Fruit fly (Drosophila melanogaster) whole organism, embryonic: ENCODE measurements around the gene Dpy-30L1.

Experiments
- B-H1 ChIP-seq: fragments of 200-800 bp; sonication (Bioruptor generic); IDR thresholded peaks from 3 replicates; pipeline ENCODE4 v1.3.6; 2022; ENCODE audit warnings: missing biosample characterization, missing genetic modification characterization
- Bgb ChIP-seq: fragments of 200-800 bp; sonication (Bioruptor generic); IDR thresholded peaks from 2 replicates; pipeline ENCODE4 v1.3.6; 2022; ENCODE audit warnings: missing biosample characterization, missing genetic modification characterization; ENCODE audit not compliant: partially characterized antibody
- CG11504 ChIP-seq: fragments of 200-800 bp; sonication (Bioruptor generic); optimal IDR thresholded peaks from 3 replicates; lab custom pipeline; 2019; ENCODE audit warnings: missing biosample characterization, mild to moderate bottlenecking, missing genetic modification characterization, moderate library complexity
- CG12391 ChIP-seq: fragments of 200-800 bp; sonication (Bioruptor generic); optimal IDR thresholded peaks from 3 replicates; lab custom pipeline; 2018; ENCODE audit warnings: missing biosample characterization, mild to moderate bottlenecking, missing genetic modification characterization, moderate library complexity
- CG15269 ChIP-seq: fragments of 200-800 bp; sonication (Bioruptor generic); optimal IDR thresholded peaks from 2 replicates; lab custom pipeline; 2018; ENCODE audit warnings: missing biosample characterization, mild to moderate bottlenecking, missing genetic modification characterization, moderate library complexity
- CG17802 ChIP-seq: fragments of 200-800 bp; sonication (Bioruptor generic); optimal IDR thresholded peaks from 2 replicates; lab custom pipeline; 2018; ENCODE audit warnings: missing biosample characterization, mild to moderate bottlenecking, missing genetic modification characterization, moderate library complexity
- CG2678 ChIP-seq: fragments of 200-800 bp; sonication (Bioruptor generic); optimal IDR thresholded peaks from 3 replicates; lab custom pipeline; 2019; ENCODE audit warnings: missing biosample characterization, mild to moderate bottlenecking, missing genetic modification characterization, moderate library complexity
- CG31365 ChIP-seq: fragments of 200-800 bp; sonication (Bioruptor generic); optimal IDR thresholded peaks from 2 replicates; lab custom pipeline; 2018; ENCODE audit warnings: missing biosample characterization, mild to moderate bottlenecking, missing genetic modification characterization
- CG33557 ChIP-seq: fragments of 200-800 bp; sonication (Bioruptor generic); optimal IDR thresholded peaks from 2 replicates; lab custom pipeline; 2019; ENCODE audit warnings: missing biosample characterization, mild to moderate bottlenecking, missing genetic modification characterization, moderate library complexity
- CG3726 ChIP-seq: fragments of 200-800 bp; sonication (Bioruptor generic); IDR thresholded peaks from 3 replicates; pipeline ENCODE4, ENCODE4 v1.3.6; 2022; ENCODE audit warnings: missing biosample characterization, missing genetic modification characterization
- CG4282 ChIP-seq: fragments of 200-800 bp; sonication (Bioruptor generic); optimal IDR thresholded peaks from 2 replicates; lab custom pipeline; 2016; ENCODE audit warnings: missing biosample characterization, missing genetic modification characterization
- CG4328 ChIP-seq: fragments of 200-800 bp; sonication (Bioruptor generic); optimal IDR thresholded peaks from 3 replicates; lab custom pipeline; 2017; ENCODE audit warnings: missing biosample characterization, missing genetic modification reagents, missing genetic modification characterization
- CG5180 ChIP-seq: fragments of 200-800 bp; sonication (Bioruptor generic); optimal IDR thresholded peaks from 3 replicates; lab custom pipeline; 2017; ENCODE audit warnings: missing biosample characterization, missing genetic modification characterization, mild to moderate bottlenecking, moderate library complexity, missing genetic modification reagents
- CG8765 ChIP-seq: fragments of 200-800 bp; sonication (Bioruptor generic); IDR thresholded peaks from 2 replicates; pipeline ENCODE4 v1.3.6; 2022; ENCODE audit warnings: missing biosample characterization, missing genetic modification characterization
- CTCF ChIP-seq: fragments of 200-800 bp; sonication (Bioruptor generic); optimal IDR thresholded peaks from 2 replicates; lab custom pipeline; 2017; ENCODE audit warnings: missing biosample characterization, mild to moderate bottlenecking, missing genetic modification characterization, moderate library complexity
- Chrac-16 ChIP-seq: fragments of 200-800 bp; sonication (Bioruptor generic); optimal IDR thresholded peaks from 3 replicates; lab custom pipeline; 2016; ENCODE audit warnings: missing biosample characterization, missing genetic modification characterization
- D19A ChIP-seq: fragments of 200-800 bp; optimal IDR thresholded peaks from 3 replicates; lab custom pipeline; 2019; ENCODE audit warnings: missing biosample characterization, mild to moderate bottlenecking, missing genetic modification characterization, moderate library complexity
- Fer2 ChIP-seq: fragments of 200-800 bp; sonication (Bioruptor generic); optimal IDR thresholded peaks from 2 replicates; lab custom pipeline; 2018; ENCODE audit warnings: missing biosample characterization, mild to moderate bottlenecking, missing genetic modification characterization, moderate library complexity
- Hmx ChIP-seq: fragments of 200-800 bp; sonication (Bioruptor generic); optimal IDR thresholded peaks from 2 replicates; lab custom pipeline; 2016; ENCODE audit warnings: missing biosample characterization, missing genetic modification characterization
- Lim3 ChIP-seq: fragments of 200-800 bp; sonication (Bioruptor generic); IDR thresholded peaks from 2 replicates; pipeline ENCODE4 v1.3.6; 2022; ENCODE audit warnings: missing biosample characterization, missing genetic modification characterization
- MBD-R2 ChIP-seq: fragments of 200-800 bp; sonication (Bioruptor generic); IDR thresholded peaks from 2 replicates; pipeline ENCODE4 v1.3.6; 2022; ENCODE audit warnings: missing biosample characterization, missing genetic modification characterization
- Med ChIP-seq: fragments of 200-800 bp; sonication (Bioruptor generic); peaks from one replicate; lab custom pipeline; 2016; ENCODE audit warnings: missing biosample characterization, missing genetic modification characterization, mild to moderate bottlenecking, inconsistent platforms, moderate library complexity
- Oli ChIP-seq: fragments of 200-800 bp; sonication (Bioruptor generic); optimal IDR thresholded peaks from 2 replicates; lab custom pipeline; 2018; ENCODE audit warnings: missing biosample characterization, mild to moderate bottlenecking, missing genetic modification characterization, moderate library complexity
- Sin3A ChIP-seq: fragments of >200 bp; optimal IDR thresholded peaks from 2 replicates; lab custom pipeline; 2018
- Sox100B ChIP-seq: fragments of 200-800 bp; sonication (Bioruptor generic); optimal IDR thresholded peaks from 3 replicates; lab custom pipeline; 2018; ENCODE audit warnings: missing biosample characterization, mild to moderate bottlenecking, missing genetic modification characterization
- Vsx1 ChIP-seq: fragments of 200-800 bp; sonication (Bioruptor generic); optimal IDR thresholded peaks from 2 replicates; lab custom pipeline; 2017; ENCODE audit warnings: missing biosample characterization, mild to moderate bottlenecking, missing genetic modification characterization, missing genetic modification reagents
- Xrp1 ChIP-seq: fragments of 200-800 bp; sonication (Bioruptor generic); IDR thresholded peaks from 2 replicates; pipeline ENCODE4 v1.3.6; 2022; ENCODE audit warnings: missing biosample characterization, missing genetic modification characterization
- abd-A ChIP-seq: fragments of 200-800 bp; sonication (Bioruptor generic); optimal IDR thresholded peaks from 3 replicates; lab custom pipeline; 2019; ENCODE audit warnings: missing biosample characterization, mild to moderate bottlenecking, missing genetic modification characterization, moderate library complexity
- bbx ChIP-seq: fragments of 200-800 bp; sonication (Bioruptor generic); IDR thresholded peaks from 2 replicates; pipeline ENCODE4 v1.3.6; 2022; ENCODE audit warnings: missing biosample characterization, missing genetic modification characterization; ENCODE audit not compliant: partially characterized antibody
- bowl ChIP-seq: fragments of 200-800 bp; sonication (Bioruptor generic); IDR thresholded peaks from 2 replicates; pipeline ENCODE4 v1.3.6; 2022; ENCODE audit warnings: missing biosample characterization, missing genetic modification characterization
- cad ChIP-seq: fragments of >200 bp; optimal IDR thresholded peaks from 2 replicates; lab custom pipeline; 2017; ENCODE audit warnings: missing biosample characterization, missing genetic modification characterization
- croc ChIP-seq: fragments of 200-800 bp; sonication (Bioruptor generic); conservative IDR thresholded peaks from 3 replicates; pipeline ENCODE4 v1.3.6; 2022; ENCODE audit warnings: missing biosample characterization, missing genetic modification characterization
- crol ChIP-seq: fragments of 200-800 bp; sonication (Bioruptor generic); IDR thresholded peaks from 2 replicates; pipeline ENCODE4 v1.3.6; 2022; ENCODE audit warnings: missing biosample characterization, missing genetic modification characterization
- danr ChIP-seq: fragments of 200-800 bp; sonication (Bioruptor generic); IDR thresholded peaks from 2 replicates; pipeline ENCODE4 v1.3.6; 2022; ENCODE audit warnings: missing biosample characterization, missing genetic modification characterization
- hb ChIP-seq: fragments of 200-800 bp; sonication (Bioruptor generic); IDR thresholded peaks from 3 replicates; pipeline ENCODE4 v1.3.6; 2022; ENCODE audit warnings: missing biosample characterization, missing genetic modification characterization; ENCODE audit not compliant: partially characterized antibody
- ind ChIP-seq: fragments of 200-800 bp; sonication (Bioruptor generic); optimal IDR thresholded peaks from 3 replicates; lab custom pipeline; 2016; ENCODE audit warnings: missing biosample characterization, missing genetic modification characterization
- kni ChIP-seq: fragments of 200-800 bp; sonication (Bioruptor generic); optimal IDR thresholded peaks from 3 replicates; lab custom pipeline; 2017; ENCODE audit warnings: mild to moderate bottlenecking, missing biosample characterization, missing genetic modification reagents, missing genetic modification characterization
- lmd ChIP-seq: fragments of 200-800 bp; sonication (Bioruptor generic); IDR thresholded peaks from 2 replicates; pipeline ENCODE4 v1.3.6; 2022; ENCODE audit warnings: missing biosample characterization, missing genetic modification characterization
- otp ChIP-seq: fragments of 200-800 bp; sonication (Bioruptor generic); IDR thresholded peaks from 3 replicates; pipeline ENCODE4, ENCODE4 v1.3.6; 2022; ENCODE audit warnings: missing biosample characterization, missing genetic modification characterization
- peb ChIP-seq: fragments of 200-800 bp; sonication (Bioruptor generic); IDR thresholded peaks from 2 replicates; pipeline ENCODE4 v1.3.6; 2022; ENCODE audit warnings: missing biosample characterization, missing genetic modification characterization
- phol ChIP-seq: fragments of 200-800 bp; sonication (Bioruptor generic); optimal IDR thresholded peaks from 3 replicates; lab custom pipeline; 2018; ENCODE audit warnings: missing biosample characterization, mild to moderate bottlenecking, missing genetic modification characterization, moderate library complexity
- psq ChIP-seq: fragments of 200-800 bp; sonication (Bioruptor generic); optimal IDR thresholded peaks from 2 replicates; lab custom pipeline; 2017; ENCODE audit warnings: missing biosample characterization, missing genetic modification characterization
- salm ChIP-seq: fragments of 200-800 bp; sonication (Bioruptor generic); optimal IDR thresholded peaks from 2 replicates; lab custom pipeline; 2018; ENCODE audit warnings: missing biosample characterization, mild to moderate bottlenecking, missing genetic modification characterization
- sr ChIP-seq: fragments of 200-800 bp; sonication (Bioruptor generic); IDR thresholded peaks from 3 replicates; pipeline ENCODE4 v1.3.6; 2022; ENCODE audit warnings: missing biosample characterization, missing genetic modification characterization
- stwl ChIP-seq: fragments of 200-800 bp; sonication (Bioruptor generic); optimal IDR thresholded peaks from 3 replicates; lab custom pipeline; 2018; ENCODE audit warnings: missing biosample characterization, mild to moderate bottlenecking, missing genetic modification characterization, moderate library complexity
- tll ChIP-seq, 2 experiments: fragments of 200-800 bp in 1 of 2; fragments of >200 bp in 1 of 2; sonication (Bioruptor generic) in 1 of 2; optimal IDR thresholded peaks; 2 replicates each; lab custom pipeline; 2017 to 2019; ENCODE audit warnings: missing biosample characterization in 2 of 2, missing genetic modification characterization in 2 of 2, mild to moderate bottlenecking in 1 of 2, moderate library complexity in 1 of 2
- toy ChIP-seq: fragments of 200-800 bp; sonication (Bioruptor generic); IDR thresholded peaks from 2 replicates; pipeline ENCODE4 v1.3.6; 2022; ENCODE audit warnings: missing biosample characterization, missing genetic modification characterization
- wdn ChIP-seq: fragments of 200-800 bp; sonication (Bioruptor generic); IDR thresholded peaks from 2 replicates; pipeline ENCODE4 v1.3.6; 2022; ENCODE audit warnings: missing biosample characterization, missing genetic modification characterization
- yki ChIP-seq: fragments of >200 bp; optimal IDR thresholded peaks from 3 replicates; lab custom pipeline; 2018
- zfh2 ChIP-seq: fragments of 200-800 bp; sonication (Bioruptor generic); optimal IDR thresholded peaks from 2 replicates; lab custom pipeline; 2016; ENCODE audit warnings: missing biosample characterization, missing genetic modification characterization

Dpy-30L1 gene

DNA sequence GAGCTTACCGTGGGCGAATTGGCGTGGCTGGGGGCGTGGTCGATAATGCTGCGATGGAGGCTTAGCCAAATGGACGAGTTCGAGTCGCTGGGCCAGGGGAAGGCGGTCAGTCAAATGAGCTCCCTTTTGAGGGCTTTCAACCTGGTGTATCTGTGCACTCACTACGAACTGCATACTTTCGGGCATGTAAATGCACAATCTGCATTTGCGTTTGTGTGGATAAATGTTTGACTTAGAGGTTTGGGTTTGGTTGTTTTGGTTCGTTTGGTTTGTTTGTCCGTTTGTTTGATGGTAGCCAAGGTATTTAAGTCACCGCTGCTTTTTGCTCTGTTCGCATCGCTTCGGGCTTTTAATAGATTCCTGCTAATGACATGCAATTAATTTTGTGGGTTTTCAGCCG is 21.2 kb upstream of the Dpy-30L1 start:
- TF ChIP-seq lmd (GFP tag; lab: Robert Waterston, UW) (0 out of 2 replicates have a peak, but pooled peaks have one; percentile 19), toy (GFP tag; lab: Robert Waterston, UW) (no peak), CG33557 (GFP tag; lab: Kevin White, UChicago) (no peak), B-H1 (no peak), CG4282 (GFP tag; lab: Kevin White, UChicago) (no peak), salm (tag; lab: Kevin White, UChicago) (no peak), peb (GFP tag; lab: Robert Waterston, UW) (no peak), Sin3A (lab: Kevin White, UChicago) (no peak), kni (GFP tag; lab: Kevin White, UChicago) (no peak), CG31365 (tag; lab: Kevin White, UChicago) (no peak), sr (no peak), yki (lab: Kevin White, UChicago) (no peak), MBD-R2 (no peak), CG5180 (GFP tag; lab: Kevin White, UChicago) (peak; percentile 93), CG8765 (GFP tag; lab: Robert Waterston, UW) (no peak), Med (GFP tag; lab: Kevin White, UChicago) (no peak), Oli (tag; lab: Kevin White, UChicago) (no peak), crol (peak; percentile 37; the same call in 1 of the 2 replicates), Vsx1 (GFP tag; lab: Kevin White, UChicago) (no peak), D19A (no peak), danr (GFP tag; lab: Robert Waterston, UW) (no peak), CG17802 (no peak), tll (GFP tag; optimal IDR thresholded peaks at IDR 0.05; lab: Kevin White, UChicago) (no peak), wdn (GFP tag; lab: Robert Waterston, UW) (no peak), hb (0 out of 3 replicates have a peak, but pooled peaks have one; percentile 19), Xrp1 (GFP tag; lab: Robert Waterston, UW) (no peak), croc (GFP tag; lab: Robert Waterston, UW) (no peak), otp (no peak), CG15269 (tag; lab: Kevin White, UChicago) (no peak), Lim3 (GFP tag; lab: Robert Waterston, UW) (no peak)

DNA sequence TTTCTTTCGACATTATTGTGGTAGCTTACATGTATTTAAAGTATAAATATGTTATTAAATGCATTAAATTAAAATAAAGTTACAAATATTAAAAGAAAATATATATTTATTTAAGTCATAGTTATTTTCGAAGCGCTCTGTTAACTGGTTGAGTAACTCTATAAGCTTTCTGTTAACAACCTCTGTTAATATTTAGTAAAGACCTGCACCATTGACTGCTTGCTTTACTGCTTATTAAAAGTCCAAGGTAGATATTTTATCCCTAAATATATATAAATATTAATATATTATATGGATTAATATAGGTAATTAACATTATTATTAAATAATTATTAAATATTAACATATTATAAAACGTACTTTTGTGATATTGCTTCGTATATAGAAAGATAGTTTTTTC is 10.9 kb upstream of the Dpy-30L1 start:
- TF ChIP-seq psq (GFP tag; lab: Kevin White, UChicago) (no peak), CG11504 (peak; percentile 36), CTCF (GFP tag; lab: Kevin White, UChicago) (peak; percentile 17), stwl (tag; lab: Kevin White, UChicago) (peak; percentile 66), bowl (GFP tag; lab: Robert Waterston, UW) (no peak), Sox100B (GFP tag; lab: Kevin White, UChicago) (no peak), CG31365 (tag; lab: Kevin White, UChicago) (peak; percentile 77)
- TF ChIP-seq, all 482 proteins: peak for 4

DNA sequence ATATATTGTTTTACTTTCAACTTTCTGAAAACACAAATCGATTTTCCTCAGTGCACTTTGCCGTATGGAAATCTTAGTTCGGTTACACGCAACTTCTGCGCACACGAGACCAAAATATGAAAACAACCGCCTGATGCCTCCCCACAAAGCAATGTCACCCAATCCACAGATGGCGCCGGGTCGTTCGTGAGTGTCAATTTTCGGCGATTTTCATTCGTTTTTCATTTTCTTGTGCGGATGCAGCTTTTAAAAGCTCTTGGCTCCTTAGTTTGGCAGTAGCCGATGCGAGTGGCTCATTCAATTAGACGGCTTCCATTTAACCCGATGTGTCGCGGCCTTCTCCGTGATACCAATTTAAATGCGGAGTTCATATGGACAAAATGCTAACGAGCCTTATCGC is 8.6 kb upstream of the Dpy-30L1 start, which contains the start of gene CG6431:
Gene CG6431 (plus strand): TSS at position 301 of the 400 bp plus-strand sequence.
- no peak for TF ChIP-seq Chrac-16
- TF ChIP-seq CG3726 (GFP tag; lab: Robert Waterston, UW) = peak; percentile 19; the same call in 1 of the 3 replicates

DNA sequence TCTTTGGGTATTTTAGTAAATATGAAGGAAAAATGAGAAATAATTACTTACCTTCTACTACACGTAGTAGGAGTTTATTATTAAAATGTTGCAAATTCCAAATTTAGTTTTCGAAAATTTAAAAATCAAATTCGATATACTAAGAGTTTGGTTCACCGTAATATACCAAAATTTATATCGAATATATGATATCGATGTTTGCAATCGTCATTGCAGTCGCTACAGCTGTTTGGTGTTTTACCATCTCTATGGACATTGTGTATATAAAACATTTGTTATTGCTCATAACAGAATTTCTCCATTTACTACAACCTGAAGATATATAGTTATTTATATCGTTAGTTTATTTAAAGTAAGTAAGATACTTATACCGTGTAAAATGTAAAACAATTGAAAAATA is 3.7 kb upstream of the Dpy-30L1 start, which contains the start of gene CG6443:
Gene CG6443 (plus strand): TSS at position 228 of the 400 bp plus-strand sequence.
- TF ChIP-seq CG4328 (GFP tag; lab: Kevin White, UChicago) (no peak), cad (GFP tag; lab: Kevin White, UChicago) (no peak), Hmx (no peak), sr (no peak), zfh2 (GFP tag; lab: Kevin White, UChicago) (no peak), phol (tag; lab: Kevin White, UChicago) (peak; percentile 9), bbx (GFP tag; lab: Robert Waterston, UW) (peak; percentile 68), Fer2 (tag; lab: Kevin White, UChicago) (no peak), abd-A (tag; lab: Kevin White, UChicago) (no peak), CG2678 (tag; lab: Kevin White, UChicago) (no peak), Bgb (GFP tag; lab: Robert Waterston, UW) (peak; percentile 75), CG12391 (tag; lab: Kevin White, UChicago) (no peak), ind (GFP tag; lab: Kevin White, UChicago) (no peak)
